Fruit fly (Drosophila melanogaster) whole organism, embryonic: Measurements from ENCODE around the gene CG14329.

Experiments
- C15 ChIP-seq: fragments of 200-800 bp; sonication (Bioruptor generic); IDR thresholded peaks from 3 replicates; pipeline ENCODE4 v1.3.6; 2022; ENCODE audit warnings: missing biosample characterization, missing genetic modification characterization
- CG15696 ChIP-seq: fragments of 200-800 bp; sonication (Bioruptor generic); optimal IDR thresholded peaks from 2 replicates; lab custom pipeline; 2019; ENCODE audit warnings: missing biosample characterization, mild to moderate bottlenecking, missing genetic modification characterization, moderate library complexity
- CG1603 ChIP-seq: fragments of 200-800 bp; sonication (Bioruptor generic); optimal IDR thresholded peaks from 2 replicates; lab custom pipeline; 2019; ENCODE audit warnings: missing biosample characterization, mild to moderate bottlenecking, missing genetic modification characterization, moderate library complexity
- CG3281 ChIP-seq: fragments of 200-800 bp; sonication (Bioruptor generic); optimal IDR thresholded peaks from 3 replicates; lab custom pipeline; 2017; ENCODE audit warnings: missing biosample characterization, mild to moderate bottlenecking, missing genetic modification characterization
- CG3847 ChIP-seq: fragments of 200-800 bp; sonication (Bioruptor generic); IDR thresholded peaks from 2 replicates; pipeline ENCODE4 v1.3.6; 2022; ENCODE audit warnings: missing biosample characterization, missing genetic modification characterization
- CG8478 ChIP-seq: fragments of >200 bp; optimal IDR thresholded peaks from 2 replicates; lab custom pipeline; 2018
- Doc2 ChIP-seq: fragments of 200-800 bp; sonication (Bioruptor generic); IDR thresholded peaks from 2 replicates; pipeline ENCODE4 v1.3.6; 2022; ENCODE audit warnings: missing biosample characterization, missing genetic modification characterization
- H15 ChIP-seq: fragments of 200-800 bp; sonication (Bioruptor generic); IDR thresholded peaks from 3 replicates; pipeline ENCODE4 v1.3.6; 2022; ENCODE audit warnings: missing biosample characterization, missing genetic modification characterization
- ase ChIP-seq: fragments of 200-800 bp; sonication (Bioruptor generic); IDR thresholded peaks from 3 replicates; pipeline ENCODE4 v1.3.6; 2022; ENCODE audit warnings: missing biosample characterization, missing genetic modification characterization
- lmd ChIP-seq: fragments of 200-800 bp; sonication (Bioruptor generic); IDR thresholded peaks from 2 replicates; pipeline ENCODE4 v1.3.6; 2022; ENCODE audit warnings: missing biosample characterization, missing genetic modification characterization
- onecut ChIP-seq: fragments of 200-800 bp; sonication (Bioruptor generic); IDR thresholded peaks from 2 replicates; pipeline ENCODE4 v1.3.6; 2022; ENCODE audit warnings: missing biosample characterization, missing genetic modification characterization
- pb ChIP-seq: fragments of 200-800 bp; sonication (Bioruptor generic); optimal IDR thresholded peaks from 3 replicates; lab custom pipeline; 2016; ENCODE audit warnings: missing biosample characterization, missing genetic modification characterization
- scrt ChIP-seq: fragments of 200-800 bp; sonication (Bioruptor generic); optimal IDR thresholded peaks from 2 replicates; lab custom pipeline; 2018; ENCODE audit warnings: missing biosample characterization, mild to moderate bottlenecking, missing genetic modification characterization, moderate library complexity

DNA sequence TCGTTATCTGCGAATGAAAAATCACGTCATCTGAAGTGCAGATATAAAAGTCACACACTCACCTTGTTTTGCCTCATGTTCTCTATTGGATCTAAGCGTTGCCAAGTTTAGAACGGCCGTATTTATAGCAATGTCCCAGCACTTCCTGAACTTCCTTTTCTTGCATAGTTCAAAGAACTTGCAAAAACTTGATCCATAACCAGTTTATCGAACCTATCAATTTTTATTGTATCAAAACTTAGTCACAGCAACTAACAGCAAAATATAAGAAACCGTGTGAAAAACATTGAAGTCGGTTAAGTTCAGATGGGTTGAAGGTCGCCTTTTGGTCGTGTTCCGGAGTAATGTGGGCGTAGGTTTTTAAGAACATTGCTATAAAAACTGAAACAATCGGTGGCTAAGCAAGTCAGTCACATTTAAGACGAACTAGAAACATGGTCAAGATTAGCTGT, 9.6 kb downstream of the CG14329 start, which contains the start of the genes CG14324 and CG14326:
- TF ChIP-seq H15 (GFP tag; lab: Robert Waterston, UW), result no peak
- no peak for TF ChIP-seq CG3847 (GFP tag; lab: Robert Waterston, UW)
- TF ChIP-seq CG3281, result no peak
- TF ChIP-seq scrt, result no peak
- TF ChIP-seq pb (GFP tag; lab: Kevin White, UChicago), result no peak
- TF ChIP-seq lmd, result no peak
- TF ChIP-seq CG15696, result no peak
- no peak for TF ChIP-seq onecut (GFP tag; lab: Robert Waterston, UW)
- TF ChIP-seq CG8478 (lab: Kevin White, UChicago), result no peak
- no peak for TF ChIP-seq Doc2 (GFP tag; lab: Robert Waterston, UW)
- no peak for TF ChIP-seq CG1603
- no peak for TF ChIP-seq C15
- TF ChIP-seq ase (GFP tag; lab: Robert Waterston, UW), result no peak
